Worm (Caenorhabditis elegans): ENCODE measurements around the gene C12D8.13.

- TF ChIP-seq madf-5 (GFP tag; IDR thresholded peaks at IDR 0.05) (no peak), ztf-7 (tag; optimal IDR thresholded peaks at IDR 0.05) (no peak), nhr-11 (tag; optimal IDR thresholded peaks at IDR 0.05) (no peak), ceh-28 (tag; optimal IDR thresholded peaks at IDR 0.05) (no peak)
Measured at ce11 chrV:10201913-10202312, 18.6 kb downstream of the C12D8.13 start, which contains the start of gene ZK856.7.
